Fruit fly (Drosophila melanogaster): Measurements from ENCODE around the gene Tango6.

Tango6 gene

dm6 chr2L:18936056-18936455 is 32.8 kb upstream of the Tango6 start:
- peak; percentile 1 for TF ChIP-seq B-H2 (GFP tag; optimal IDR thresholded peaks at IDR 0.05)
- TF ChIP-seq zen2 (GFP tag; IDR thresholded peaks at IDR 0.05; ENCODE audit: partially characterized antibody), result no peak
- TF ChIP-seq sna (GFP tag; IDR thresholded peaks at IDR 0.05; ENCODE audit: partially characterized antibody), result peak; percentile 32; the same call in 1 of the 2 replicates
- TF ChIP-seq zfh2 (GFP tag; optimal IDR thresholded peaks at IDR 0.05), result no peak
- peak; percentile 32; the same call in 1 of the 2 replicates for TF ChIP-seq Drgx (GFP tag; IDR thresholded peaks at IDR 0.05)
- no peak for TF ChIP-seq CG15601 (tag; optimal IDR thresholded peaks at IDR 0.05)
- TF ChIP-seq shn (GFP tag; optimal IDR thresholded peaks at IDR 0.05), result no peak
- TF ChIP-seq CG5245 (GFP tag; optimal IDR thresholded peaks at IDR 0.05), result no peak
- TF ChIP-seq CoRest (tag; optimal IDR thresholded peaks at IDR 0.05), result peak; percentile 58
- TF ChIP-seq CG2199 (GFP tag; IDR thresholded peaks at IDR 0.05), result peak; percentile 60; the same call in 1 of the 3 replicates
- no peak for TF ChIP-seq hkb (optimal IDR thresholded peaks at IDR 0.05)
- TF ChIP-seq hkb (GFP tag; IDR thresholded peaks at IDR 0.05), result peak; percentile 58; the same call in 1 of the 2 replicates
- peak; percentile 100 for TF ChIP-seq CG10321 (GFP tag; IDR thresholded peaks at IDR 0.05)
- no peak for TF ChIP-seq ab (GFP tag; optimal IDR thresholded peaks at IDR 0.05)
- no peak for TF ChIP-seq CG8944 (GFP tag; optimal IDR thresholded peaks at IDR 0.05)
- TF ChIP-seq chinmo (GFP tag; IDR thresholded peaks at IDR 0.05; ENCODE audit: partially characterized antibody), result peak; percentile 91; the same call in 2 of the 4 replicates
- TF ChIP-seq CG12744 (GFP tag; optimal IDR thresholded peaks at IDR 0.05), result no peak
- peak; percentile 73 for TF ChIP-seq crol (GFP tag; IDR thresholded peaks at IDR 0.05)
- TF ChIP-seq Poxn (GFP tag; IDR thresholded peaks at IDR 0.05), result no peak
- TF ChIP-seq Atf3 (GFP tag; optimal IDR thresholded peaks at IDR 0.05), result no peak
- TF ChIP-seq Adf1 (GFP tag; IDR thresholded peaks at IDR 0.05), result peak; percentile 100
- no peak for TF ChIP-seq ac (GFP tag; optimal IDR thresholded peaks at IDR 0.05)
- TF ChIP-seq ttk (GFP tag; IDR thresholded peaks at IDR 0.05), result peak; percentile 29; the same call in 1 of the 2 replicates
- TF ChIP-seq Opbp (GFP tag; IDR thresholded peaks at IDR 0.05; ENCODE audit: partially characterized antibody), result peak; percentile 54; the same call in 1 of the 3 replicates
- TF ChIP-seq tll (GFP tag; optimal IDR thresholded peaks at IDR 0.05), result no peak
- no peak for TF ChIP-seq onecut (GFP tag; IDR thresholded peaks at IDR 0.05)
- no peak for TF ChIP-seq YL-1 (GFP tag; optimal IDR thresholded peaks at IDR 0.05)
- TF ChIP-seq inv (GFP tag; IDR thresholded peaks at IDR 0.05; ENCODE audit: partially characterized antibody), result peak; percentile 27; the same call in 1 of the 2 replicates
- TF ChIP-seq CG7987 (GFP tag; optimal IDR thresholded peaks at IDR 0.05), result no peak
- 0 out of 3 replicates have a peak, but pooled peaks have one; percentile 27 for TF ChIP-seq zfh1 (GFP tag; IDR thresholded peaks at IDR 0.05)
- TF ChIP-seq knrl (GFP tag; IDR thresholded peaks at IDR 0.05; ENCODE audit: partially characterized antibody), result no peak; the same call in 2 of the 3 replicates
- TF ChIP-seq Nf-YA (GFP tag; IDR thresholded peaks at IDR 0.05), result peak; percentile 81
- no peak for TF ChIP-seq disco-r (GFP tag; optimal IDR thresholded peaks at IDR 0.05)
- TF ChIP-seq CG1647 (GFP tag; optimal IDR thresholded peaks at IDR 0.05), result no peak
- TF ChIP-seq CG3163 (GFP tag; optimal IDR thresholded peaks at IDR 0.05), result no peak
- TF ChIP-seq Myb (GFP tag; optimal IDR thresholded peaks at IDR 0.05), result no peak
- TF ChIP-seq fru (optimal IDR thresholded peaks at IDR 0.05), result no peak
- no peak for TF ChIP-seq Taf1 (GFP tag; IDR thresholded peaks at IDR 0.05)
- peak; percentile 47; the same call in 1 of the 2 replicates for TF ChIP-seq CG13287 (GFP tag; IDR thresholded peaks at IDR 0.05; ENCODE audit: partially characterized antibody)
- peak; percentile 51; the same call in 2 of the 3 replicates for TF ChIP-seq CG14860 (GFP tag; IDR thresholded peaks at IDR 0.05; ENCODE audit: partially characterized antibody)
- peak; percentile 66 for TF ChIP-seq vvl (GFP tag; IDR thresholded peaks at IDR 0.05)
- TF ChIP-seq CG7271 (tag; optimal IDR thresholded peaks at IDR 0.05), result no peak
- peak; percentile 59 for TF ChIP-seq jing (GFP tag; optimal IDR thresholded peaks at IDR 0.05)
- TF ChIP-seq CG15073 (GFP tag; optimal IDR thresholded peaks at IDR 0.05), result no peak
- no peak for TF ChIP-seq Hr78 (GFP tag; optimal IDR thresholded peaks at IDR 0.05)
- no peak for TF ChIP-seq CG10959 (GFP tag; IDR thresholded peaks at IDR 0.05)
- TF ChIP-seq Hmr (GFP tag; optimal IDR thresholded peaks at IDR 0.05), result no peak
- TF ChIP-seq lov (optimal IDR thresholded peaks at IDR 0.05), result no peak
- TF ChIP-seq lov (GFP tag; IDR thresholded peaks at IDR 0.05), result 0 out of 3 replicates have a peak, but pooled peaks have one; percentile 29
- TF ChIP-seq E2f2 (GFP tag; IDR thresholded peaks at IDR 0.05), result no peak
- TF ChIP-seq sqz (GFP tag; optimal IDR thresholded peaks at IDR 0.05), result no peak
